Worm (Caenorhabditis elegans) whole organism, L4 larva: Measurements from ENCODE around the gene rskd-1.

Source experiments
- Y75B8A.6 ChIP-seq: fragments of 200-800 bp; sonication (Bioruptor generic); IDR thresholded peaks from 2 replicates; pipeline ENCODE4 v1.3.6; 2022; ENCODE audit warnings: missing genetic modification reagents, missing genetic modification characterization, missing compliant biosample characterization
- ama-1 ChIP-seq: fragments of 150-350 bp; optimal IDR thresholded peaks from 2 replicates; lab custom pipeline; 2014; ENCODE audit warnings: inconsistent platforms, mixed read lengths
- ceh-82 ChIP-seq: sonication (generic microtip); optimal IDR thresholded peaks from 2 replicates; lab custom pipeline; 2017; ENCODE audit warnings: missing biosample characterization, missing genetic modification characterization
- ces-1 ChIP-seq: fragments of 150-350 bp; sonication (generic microtip); optimal IDR thresholded peaks from 4 replicates; lab custom pipeline; 2014; ENCODE audit warnings: missing biosample characterization, missing genetic modification reagents, missing genetic modification characterization
- jun-1 ChIP-seq: fragments of 150-350 bp; optimal IDR thresholded peaks from 2 replicates; lab custom pipeline; 2014; ENCODE audit warnings: missing biosample characterization, missing genetic modification reagents, missing genetic modification characterization
- lin-15B ChIP-seq: fragments of 150-350 bp; sonication (generic microtip); optimal IDR thresholded peaks from 3 replicates; lab custom pipeline; 2014; ENCODE audit warnings: missing biosample characterization, missing genetic modification characterization
- nhr-25 ChIP-seq: sonication (generic microtip); optimal IDR thresholded peaks from 2 replicates; lab custom pipeline; 2017; ENCODE audit warnings: missing genetic modification characterization, mild to moderate bottlenecking, missing compliant biosample characterization, antibody characterized with exemption, moderate library complexity, borderline replicate concordance; ENCODE audit not compliant: insufficient read depth
- pqm-1 ChIP-seq: sonication (generic microtip); optimal IDR thresholded peaks from 2 replicates; lab custom pipeline; 2017; ENCODE audit warnings: missing biosample characterization, missing genetic modification characterization
- unc-62 ChIP-seq, 3 experiments: fragments of 150-350 bp in 1 of 3; sonication (generic microtip); optimal IDR thresholded peaks in 2 of 3; peaks in 1 of 3; 1 replicate in 1 of 3; 2 replicates in 2 of 3; lab custom pipeline; 2014 to 2017; ENCODE audit warnings: missing biosample characterization in 3 of 3, missing genetic modification characterization in 3 of 3, missing genetic modification reagents in 3 of 3, missing genotype in 1 of 3

DNA sequence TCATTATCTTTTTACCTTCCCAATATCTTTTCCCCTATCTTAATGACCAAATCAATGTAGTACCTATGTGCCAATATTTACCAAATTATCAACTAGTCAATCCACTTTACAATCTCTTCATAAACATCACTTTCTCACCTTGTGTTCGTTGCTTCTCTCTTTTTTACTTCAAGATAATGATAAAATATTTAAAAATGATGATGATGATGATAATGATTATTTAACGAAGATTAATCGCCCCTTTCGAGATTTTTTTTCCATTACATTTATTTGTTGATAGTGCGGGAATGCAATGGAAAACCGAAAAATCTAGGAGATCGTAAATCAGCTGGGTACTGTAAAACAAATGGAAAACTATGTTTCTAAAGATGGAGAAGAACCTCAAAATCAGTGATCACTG lies 5.7 kb upstream of the rskd-1 start:
- TF ChIP-seq jun-1 = no peak
- peak in 1 of 2 experiments; percentile 79 for TF ChIP-seq unc-62 (GFP tag; optimal IDR thresholded peaks at IDR 0.05 in 1 of 2; lab: Kevin White, UChicago)
- no peak for TF ChIP-seq unc-62 (tag; optimal IDR thresholded peaks at IDR 0.05; lab: Kevin White, UChicago)
- TF ChIP-seq pqm-1 (tag; lab: Kevin White, UChicago) = no peak
- TF ChIP-seq Y75B8A.6 (GFP tag; lab: Robert Waterston, UW) = no peak
- TF ChIP-seq ama-1 = no peak
- no peak for TF ChIP-seq ces-1
- no peak for TF ChIP-seq ceh-82 (tag; lab: Kevin White, UChicago)
- no peak for TF ChIP-seq lin-15B (tag; lab: Kevin White, UChicago)
- no peak for TF ChIP-seq nhr-25 (tag; lab: Kevin White, UChicago)
